Fruit fly (Drosophila melanogaster): ENCODE results near the gene Rab19.

DNA sequence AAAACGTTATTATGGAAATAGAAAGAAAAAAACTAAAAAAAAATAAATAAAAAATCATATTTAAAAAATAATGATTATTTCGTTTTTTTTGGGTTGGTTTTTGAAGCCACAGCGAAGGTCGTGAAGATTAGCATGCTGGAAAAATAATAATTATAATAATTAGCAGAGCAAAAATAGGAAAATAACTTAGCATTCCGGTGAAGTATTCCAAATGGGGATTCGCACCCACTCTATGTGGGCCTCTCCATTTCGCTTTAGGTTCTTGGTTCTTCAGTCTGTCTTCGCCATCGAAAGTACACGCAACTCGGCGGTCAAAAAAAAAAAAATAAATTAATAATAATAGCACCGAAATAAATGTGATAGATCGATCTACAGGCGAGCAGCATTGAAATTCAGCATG lies 31.5 kb downstream of the Rab19 start, which contains the start of gene CG34462:
- TF ChIP-seq kay (GFP tag; ENCODE audit: borderline replicate concordance) (no peak), CG11617 (GFP tag; optimal IDR thresholded peaks at IDR 0.05) (no peak), CG5204 (GFP tag; optimal IDR thresholded peaks at IDR 0.05) (no peak), Crg-1 (GFP tag; optimal IDR thresholded peaks at IDR 0.05) (no peak), CG12768 (GFP tag; optimal IDR thresholded peaks at IDR 0.05) (no peak), toe (GFP tag; optimal IDR thresholded peaks at IDR 0.05) (no peak), Hr96 (GFP tag; optimal IDR thresholded peaks at IDR 0.05) (no peak), CG7045 (GFP tag; optimal IDR thresholded peaks at IDR 0.05) (no peak), CG14711 (tag; optimal IDR thresholded peaks at IDR 0.05) (no peak), pad (GFP tag; optimal IDR thresholded peaks at IDR 0.05) (no peak), Clk (GFP tag; optimal IDR thresholded peaks at IDR 0.05) (no peak)
